Worm (Caenorhabditis elegans): ENCODE data around the gene cdk-11.2.

DNA sequence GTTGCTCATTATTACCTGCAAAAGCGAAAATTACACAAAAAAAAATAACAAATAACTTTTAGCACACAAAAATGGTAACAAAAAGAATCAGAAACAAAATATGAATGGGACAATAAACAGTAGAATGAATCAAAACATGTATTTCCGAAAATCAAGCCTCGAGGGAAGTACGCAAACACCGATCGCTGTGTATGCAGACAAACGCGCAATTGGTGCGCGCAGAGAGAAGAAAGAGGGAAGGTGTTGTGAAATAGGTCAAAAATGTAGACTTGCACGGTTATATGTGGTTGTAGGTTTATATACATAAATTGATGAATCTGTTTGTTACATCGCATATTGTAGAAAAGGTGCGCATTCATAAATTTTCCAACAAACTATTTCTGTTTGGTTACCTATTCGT is at the start of gene cdk-11.2:
- TF ChIP-seq nhr-21 (tag; optimal IDR thresholded peaks at IDR 0.05) (peak; percentile 44), fos-1 (tag; optimal IDR thresholded peaks at IDR 0.05) (peak; percentile 69)

Measured in whole organism, L2 larva.